Worm (Caenorhabditis elegans): ENCODE results near the gene R12G8.1.

DNA sequence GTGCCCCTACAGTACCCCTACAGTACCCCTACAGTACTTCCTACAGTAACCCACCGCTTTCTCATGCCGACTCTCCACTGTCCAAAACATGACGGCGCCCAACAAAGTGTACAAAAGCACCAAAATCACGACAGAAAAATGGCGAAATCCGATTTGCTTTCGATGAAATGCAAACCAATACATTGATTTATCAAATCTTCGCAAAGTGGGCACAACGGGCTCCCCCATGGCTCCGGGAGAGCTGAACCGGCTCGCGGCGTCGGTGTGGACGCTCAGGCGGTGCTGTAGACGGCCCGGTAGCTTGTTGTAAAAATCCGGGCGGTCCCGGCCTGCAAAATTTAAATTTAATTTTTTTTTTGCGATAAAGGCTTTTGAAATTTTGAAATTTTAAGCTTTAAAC lies 36.7 kb downstream of the R12G8.1 start:
- TF ChIP-seq ceh-43 (GFP tag; optimal IDR thresholded peaks at IDR 0.05): no peak
- TF ChIP-seq unc-39 (tag; optimal IDR thresholded peaks at IDR 0.05): no peak
- TF ChIP-seq lsy-2 (tag; optimal IDR thresholded peaks at IDR 0.05): no peak
- no peak for TF ChIP-seq unc-62 (GFP tag; optimal IDR thresholded peaks at IDR 0.05)
- TF ChIP-seq snpc-4 (tag; optimal IDR thresholded peaks at IDR 0.05): no peak
- TF ChIP-seq mab-5 (tag; optimal IDR thresholded peaks at IDR 0.05): no peak
